Worm (Caenorhabditis elegans): Measurements from ENCODE around the gene cyp-32A1.

Gene cyp-32A1

DNA sequence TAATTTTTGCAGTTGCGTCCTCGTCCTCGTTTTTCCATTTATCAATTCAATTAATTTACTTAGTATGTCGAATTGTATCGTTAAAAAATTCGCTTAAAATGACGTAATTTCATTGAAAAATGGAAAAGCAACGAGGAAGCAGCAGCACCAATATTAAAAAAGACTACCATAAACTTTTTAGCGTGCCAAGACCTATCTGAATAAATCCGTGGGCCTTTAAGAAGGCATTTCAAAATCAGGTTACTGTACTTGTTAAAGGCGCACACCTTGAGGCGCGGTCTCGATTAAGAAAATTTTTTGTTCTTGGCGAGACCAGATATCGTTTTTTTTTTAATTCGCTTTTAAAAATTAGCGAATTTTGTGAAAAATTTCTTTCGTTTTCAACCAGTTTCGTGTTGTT is 8.0 kb upstream of the cyp-32A1 start:
- TF ChIP-seq cog-1 (tag; optimal IDR thresholded peaks at IDR 0.05), result no peak

DNA sequence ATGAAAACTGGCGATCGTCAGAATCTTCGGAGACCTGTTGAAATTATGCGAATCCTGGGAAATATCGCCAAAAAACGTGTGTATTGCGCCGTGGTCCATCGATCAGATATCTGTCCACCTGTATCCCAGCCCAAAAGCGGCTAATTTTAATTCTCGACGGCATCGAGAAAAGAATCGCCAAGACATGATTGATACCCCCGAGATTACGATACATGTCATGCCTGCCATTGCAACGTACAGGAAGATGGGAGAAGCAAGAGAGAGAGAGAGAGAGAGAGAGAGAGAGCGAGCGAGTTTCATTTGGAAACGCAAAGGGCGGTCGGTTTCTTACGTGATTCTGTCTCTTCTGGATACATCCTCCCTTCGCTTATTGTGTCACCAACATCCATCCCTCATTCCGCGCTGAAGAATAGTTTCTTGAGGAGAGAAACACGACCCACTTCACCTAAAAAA is 7.4 kb upstream of the cyp-32A1 start, which contains the start of gene grl-10:
Gene grl-10, plus strand, starts transcription at position 403 of the 453 bp plus-strand sequence.
- TF ChIP-seq flt-1 (GFP tag; IDR thresholded peaks at IDR 0.05) (no peak), ref-1 (GFP tag; conservative IDR thresholded peaks at IDR 0.05) (no peak), tab-1 (GFP tag; IDR thresholded peaks at IDR 0.05) (no peak), ztf-23 (GFP tag; IDR thresholded peaks at IDR 0.05) (no peak), med-1 (GFP tag; optimal IDR thresholded peaks at IDR 0.05; ENCODE audit: insufficient read depth) (no peak), cog-1 (tag; optimal IDR thresholded peaks at IDR 0.05) (no peak), T22C8.4 (GFP tag; IDR thresholded peaks at IDR 0.05) (no peak), ztf-29 (GFP tag; IDR thresholded peaks at IDR 0.05) (no peak), klf-2 (GFP tag; conservative IDR thresholded peaks at IDR 0.05) (no peak)

DNA sequence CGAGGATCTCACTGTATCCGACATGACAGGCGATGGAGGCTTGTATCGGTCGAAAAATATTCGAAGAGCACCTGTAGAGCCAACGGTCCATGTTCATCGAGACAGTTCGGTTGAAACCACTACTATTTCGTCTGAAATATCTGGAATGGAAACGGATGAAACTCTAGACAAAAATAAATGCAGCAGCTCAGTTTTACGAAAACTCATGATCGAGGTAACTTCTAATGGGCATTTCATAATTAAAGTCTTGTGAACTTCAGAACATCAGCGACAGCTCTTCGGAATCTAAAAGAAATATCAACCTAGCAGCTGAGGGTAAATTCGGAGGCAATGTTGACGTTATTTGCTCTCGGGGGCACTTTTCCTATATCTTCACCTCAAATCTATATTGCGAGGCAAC is 6.4 kb upstream of the cyp-32A1 start:
- TF ChIP-seq flt-1 (GFP tag; IDR thresholded peaks at IDR 0.05) (no peak), ztf-29 (GFP tag; IDR thresholded peaks at IDR 0.05) (no peak), klf-2 (GFP tag; conservative IDR thresholded peaks at IDR 0.05) (no peak), T22C8.4 (GFP tag; IDR thresholded peaks at IDR 0.05) (no peak), tab-1 (GFP tag; IDR thresholded peaks at IDR 0.05) (no peak), ztf-23 (GFP tag; IDR thresholded peaks at IDR 0.05) (no peak), ref-1 (GFP tag; conservative IDR thresholded peaks at IDR 0.05) (no peak), cog-1 (tag; optimal IDR thresholded peaks at IDR 0.05) (no peak), med-1 (GFP tag; optimal IDR thresholded peaks at IDR 0.05; ENCODE audit: insufficient read depth) (no peak)

DNA sequence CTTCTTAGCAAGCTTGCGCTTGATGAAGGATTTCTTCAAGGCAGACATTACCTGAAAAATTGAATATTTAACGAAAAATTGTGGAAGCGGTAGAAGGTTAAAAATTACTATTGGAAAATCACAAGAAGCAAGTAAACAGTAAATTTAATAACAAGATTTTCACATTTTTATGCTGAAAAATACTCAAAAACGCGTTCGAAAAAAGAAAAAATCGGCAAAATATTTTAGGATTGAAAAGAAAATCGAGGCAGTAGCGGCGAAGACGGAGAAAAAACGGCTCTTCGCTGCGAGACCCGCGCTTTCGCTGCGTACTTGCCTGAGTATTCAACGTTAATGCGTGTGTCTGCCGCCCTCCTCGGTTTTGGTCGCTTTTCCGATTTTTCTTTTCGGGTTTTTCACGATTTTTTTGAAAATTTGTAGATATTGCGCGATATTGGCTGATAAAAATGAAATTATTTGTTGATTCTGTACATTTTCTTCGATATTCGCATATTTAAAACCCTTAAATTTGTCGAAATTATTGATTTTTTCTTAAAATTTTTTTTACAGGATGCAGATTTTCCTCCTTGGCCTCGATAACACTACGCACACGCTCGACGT is 5.5 kb upstream of the cyp-32A1 start, which contains the start of the genes rpl-39 and rps-30:
Gene rpl-39, minus strand, starts transcription at position 51 of the 600 bp plus-strand sequence.
Gene rps-30, plus strand, starts transcription at position 550 of the 600 bp plus-strand sequence.
- TF ChIP-seq klf-2 (GFP tag; conservative IDR thresholded peaks at IDR 0.05) (no peak), tab-1 (GFP tag; IDR thresholded peaks at IDR 0.05) (no peak), ztf-23 (GFP tag; IDR thresholded peaks at IDR 0.05) (peak; percentile 59; the same call in 1 of the 2 replicates), ztf-29 (GFP tag; IDR thresholded peaks at IDR 0.05) (no peak), T22C8.4 (GFP tag; IDR thresholded peaks at IDR 0.05) (peak; percentile 21; the same call in 1 of the 2 replicates), flt-1 (GFP tag; IDR thresholded peaks at IDR 0.05) (no peak), med-1 (GFP tag; optimal IDR thresholded peaks at IDR 0.05; ENCODE audit: insufficient read depth) (no peak), ref-1 (GFP tag; conservative IDR thresholded peaks at IDR 0.05) (no peak), cog-1 (tag; optimal IDR thresholded peaks at IDR 0.05) (peak; percentile 13)

DNA sequence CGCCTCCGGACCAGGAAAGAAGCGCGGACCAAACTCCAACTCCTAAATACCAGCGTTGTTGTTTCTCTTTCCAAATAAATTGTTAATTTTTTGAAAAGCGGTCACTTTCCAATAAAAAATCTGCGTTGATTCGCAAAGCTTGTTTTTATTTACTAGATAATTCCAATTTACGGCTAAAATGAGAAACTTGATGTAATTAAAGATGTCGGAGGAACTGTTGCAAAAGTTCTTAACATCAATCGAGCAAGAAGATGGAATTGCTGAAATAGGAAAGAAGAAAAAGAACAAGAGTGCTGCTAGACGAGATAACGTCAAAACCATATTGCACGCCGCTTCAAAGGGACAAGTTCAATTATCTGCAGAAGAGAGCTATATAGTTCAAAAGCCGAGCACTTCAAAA is 4.5 kb upstream of the cyp-32A1 start, which contains the start of gene C26F1.3:
Gene C26F1.3, plus strand, starts transcription at position 203 of the 400 bp plus-strand sequence.
- TF ChIP-seq ztf-23 (GFP tag; IDR thresholded peaks at IDR 0.05), result no peak
- TF ChIP-seq klf-2 (GFP tag; conservative IDR thresholded peaks at IDR 0.05), result no peak
- TF ChIP-seq med-1 (GFP tag; optimal IDR thresholded peaks at IDR 0.05; ENCODE audit: insufficient read depth), result no peak
- TF ChIP-seq ref-1 (GFP tag; conservative IDR thresholded peaks at IDR 0.05), result no peak
- no peak for TF ChIP-seq T22C8.4 (GFP tag; IDR thresholded peaks at IDR 0.05)
- no peak for TF ChIP-seq flt-1 (GFP tag; IDR thresholded peaks at IDR 0.05)
- no peak for TF ChIP-seq ztf-29 (GFP tag; IDR thresholded peaks at IDR 0.05)
- no peak for TF ChIP-seq tab-1 (GFP tag; IDR thresholded peaks at IDR 0.05)
- TF ChIP-seq cog-1 (tag; optimal IDR thresholded peaks at IDR 0.05), result no peak

DNA sequence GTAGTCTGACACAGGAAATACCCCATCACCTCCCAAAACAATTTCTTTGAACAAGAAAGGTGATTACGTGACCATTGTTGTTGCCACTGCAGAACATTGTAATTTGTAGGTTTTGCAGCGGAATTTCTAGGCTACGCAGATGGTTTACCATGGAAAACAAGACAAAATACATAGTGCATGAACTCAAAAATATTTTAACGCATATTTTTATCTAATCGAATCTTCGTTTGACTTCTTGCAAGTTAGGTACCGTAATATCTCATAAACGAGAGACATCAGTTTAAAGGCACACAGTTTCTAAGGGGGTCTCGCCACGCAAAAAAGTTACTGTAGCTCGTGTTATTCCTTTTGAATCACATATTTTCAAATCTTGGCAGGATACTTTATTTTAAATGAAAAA is 2.6 kb upstream of the cyp-32A1 start:
- TF ChIP-seq med-1 (GFP tag; optimal IDR thresholded peaks at IDR 0.05; ENCODE audit: insufficient read depth), result no peak
- no peak for TF ChIP-seq T22C8.4 (GFP tag; IDR thresholded peaks at IDR 0.05)

DNA sequence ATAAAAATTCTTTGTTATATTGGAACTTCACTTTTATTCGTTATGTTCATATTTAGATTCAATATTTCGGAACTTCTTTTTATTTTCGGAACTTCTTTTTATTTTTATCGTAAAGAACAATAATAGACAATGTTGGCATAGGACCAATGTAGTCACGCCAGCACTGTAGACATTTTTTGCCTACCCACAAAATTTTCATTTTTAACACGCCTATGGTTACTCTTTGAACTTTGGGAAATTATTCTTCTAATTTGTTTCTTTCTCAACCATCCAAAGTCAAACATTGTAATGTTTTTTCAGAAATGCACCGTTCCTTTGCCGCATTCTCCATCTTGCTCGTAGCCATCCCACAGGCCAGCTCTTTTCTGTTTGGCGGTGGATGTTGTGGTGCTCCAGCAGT is 3.5 kb downstream of the cyp-32A1 start, which contains the start of gene C26F1.1:
Gene C26F1.1, plus strand, starts transcription at position 301 of the 400 bp plus-strand sequence.
- TF ChIP-seq klf-2 (GFP tag; conservative IDR thresholded peaks at IDR 0.05) (no peak), ztf-29 (GFP tag; IDR thresholded peaks at IDR 0.05) (no peak), ztf-23 (GFP tag; IDR thresholded peaks at IDR 0.05) (no peak), med-1 (GFP tag; optimal IDR thresholded peaks at IDR 0.05; ENCODE audit: insufficient read depth) (no peak), tab-1 (GFP tag; IDR thresholded peaks at IDR 0.05) (no peak), cog-1 (tag; optimal IDR thresholded peaks at IDR 0.05) (no peak), flt-1 (GFP tag; IDR thresholded peaks at IDR 0.05) (no peak), ref-1 (GFP tag; conservative IDR thresholded peaks at IDR 0.05) (no peak), T22C8.4 (GFP tag; IDR thresholded peaks at IDR 0.05) (no peak)

DNA sequence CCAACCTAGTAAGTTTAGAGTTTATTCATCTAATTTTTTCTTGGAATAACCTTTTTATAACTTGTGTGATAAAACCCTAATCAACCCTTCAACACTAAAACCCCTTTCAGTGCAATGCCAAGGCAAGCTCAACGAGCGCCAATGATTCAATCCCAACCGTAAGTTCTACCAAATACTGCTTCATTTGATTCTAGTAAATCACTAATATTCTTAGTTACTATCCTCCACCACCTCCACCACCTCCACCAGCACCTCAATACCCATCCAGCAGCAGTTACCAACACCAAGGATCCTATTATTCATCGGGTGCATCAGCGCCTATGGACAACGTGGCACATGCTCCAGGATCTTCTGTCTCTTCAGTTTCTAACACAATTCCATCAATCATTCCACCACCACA is 4.3 kb downstream of the cyp-32A1 start:
- TF ChIP-seq ref-1 (GFP tag; conservative IDR thresholded peaks at IDR 0.05) (no peak), ztf-23 (GFP tag; IDR thresholded peaks at IDR 0.05) (no peak), klf-2 (GFP tag; conservative IDR thresholded peaks at IDR 0.05) (no peak), T22C8.4 (GFP tag; IDR thresholded peaks at IDR 0.05) (no peak), ztf-29 (GFP tag; IDR thresholded peaks at IDR 0.05) (no peak), med-1 (GFP tag; optimal IDR thresholded peaks at IDR 0.05; ENCODE audit: insufficient read depth) (no peak), tab-1 (GFP tag; IDR thresholded peaks at IDR 0.05) (no peak), flt-1 (GFP tag; IDR thresholded peaks at IDR 0.05) (no peak), cog-1 (tag; optimal IDR thresholded peaks at IDR 0.05) (no peak)

DNA sequence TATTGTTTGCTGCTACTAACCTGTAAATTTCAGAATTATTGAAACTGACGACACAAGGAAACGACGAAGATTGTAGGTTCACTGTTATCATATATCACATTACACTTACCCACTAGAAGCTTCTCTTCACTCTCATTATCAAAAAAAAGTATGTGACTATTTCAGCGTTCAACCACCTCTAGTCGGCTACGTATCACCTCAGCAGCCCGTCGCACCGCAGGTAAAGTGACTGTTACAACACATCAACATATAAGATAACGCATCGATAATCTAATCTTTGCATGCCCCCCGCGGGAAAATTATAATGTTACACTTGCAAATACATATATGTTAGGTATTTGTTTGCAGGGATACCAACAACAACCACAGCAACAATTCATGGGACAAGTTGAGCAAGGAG is 5.0 kb downstream of the cyp-32A1 start:
- TF ChIP-seq med-1 (GFP tag; optimal IDR thresholded peaks at IDR 0.05; ENCODE audit: insufficient read depth) (no peak), ztf-29 (GFP tag; IDR thresholded peaks at IDR 0.05) (no peak), tab-1 (GFP tag; IDR thresholded peaks at IDR 0.05) (no peak), klf-2 (GFP tag; conservative IDR thresholded peaks at IDR 0.05) (no peak), cog-1 (tag; optimal IDR thresholded peaks at IDR 0.05) (no peak), ztf-23 (GFP tag; IDR thresholded peaks at IDR 0.05) (no peak), T22C8.4 (GFP tag; IDR thresholded peaks at IDR 0.05) (no peak), ref-1 (GFP tag; conservative IDR thresholded peaks at IDR 0.05) (no peak), flt-1 (GFP tag; IDR thresholded peaks at IDR 0.05) (no peak)

DNA sequence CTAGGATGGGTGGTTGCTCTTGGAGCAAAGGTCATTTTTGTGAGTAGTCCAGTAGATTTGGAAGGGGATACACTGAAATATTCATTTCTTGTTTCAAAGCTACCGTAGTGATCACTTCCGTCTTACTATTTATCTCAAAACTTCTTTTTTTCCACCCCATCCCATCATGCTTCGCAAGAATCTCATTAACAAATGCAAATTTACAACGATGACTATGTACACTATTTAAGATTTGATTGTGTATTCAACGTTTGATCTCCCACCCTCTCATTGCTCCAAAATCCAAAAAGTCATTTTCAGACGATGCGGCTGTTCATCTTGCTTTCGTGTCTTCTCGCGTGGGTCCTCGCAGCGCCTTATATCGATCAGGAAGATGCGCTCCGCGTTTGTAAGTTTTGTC is 11.5 kb downstream of the cyp-32A1 start, which contains the start of gene flp-21:
Gene flp-21, plus strand, starts transcription at position 301 of the 400 bp plus-strand sequence.
- TF ChIP-seq flt-1 (GFP tag; IDR thresholded peaks at IDR 0.05) (no peak), med-1 (GFP tag; optimal IDR thresholded peaks at IDR 0.05; ENCODE audit: insufficient read depth) (no peak), cog-1 (tag; optimal IDR thresholded peaks at IDR 0.05) (no peak), T22C8.4 (GFP tag; IDR thresholded peaks at IDR 0.05) (no peak), tab-1 (GFP tag; IDR thresholded peaks at IDR 0.05) (no peak), ztf-29 (GFP tag; IDR thresholded peaks at IDR 0.05) (no peak), ref-1 (GFP tag; conservative IDR thresholded peaks at IDR 0.05) (no peak), klf-2 (GFP tag; conservative IDR thresholded peaks at IDR 0.05) (no peak), ztf-23 (GFP tag; IDR thresholded peaks at IDR 0.05) (no peak)
